Worm (Caenorhabditis elegans): ENCODE results near the gene F40G12.10.

Gene F40G12.10

ce11 chrV:14248025-14248424, 35.3 kb upstream of the F40G12.10 start, which contains the start of gene K02E11.4:
Gene K02E11.4 (minus strand): TSS chrV:14248125.
- TF ChIP-seq nhr-10 (tag; optimal IDR thresholded peaks at IDR 0.05): no peak
- no peak for TF ChIP-seq zag-1 (tag; optimal IDR thresholded peaks at IDR 0.05)
- no peak for TF ChIP-seq nhr-21 (tag; optimal IDR thresholded peaks at IDR 0.05)
- TF ChIP-seq elt-3 (tag; optimal IDR thresholded peaks at IDR 0.05): no peak
- TF ChIP-seq elt-1 (tag; optimal IDR thresholded peaks at IDR 0.05): no peak

DNA sequence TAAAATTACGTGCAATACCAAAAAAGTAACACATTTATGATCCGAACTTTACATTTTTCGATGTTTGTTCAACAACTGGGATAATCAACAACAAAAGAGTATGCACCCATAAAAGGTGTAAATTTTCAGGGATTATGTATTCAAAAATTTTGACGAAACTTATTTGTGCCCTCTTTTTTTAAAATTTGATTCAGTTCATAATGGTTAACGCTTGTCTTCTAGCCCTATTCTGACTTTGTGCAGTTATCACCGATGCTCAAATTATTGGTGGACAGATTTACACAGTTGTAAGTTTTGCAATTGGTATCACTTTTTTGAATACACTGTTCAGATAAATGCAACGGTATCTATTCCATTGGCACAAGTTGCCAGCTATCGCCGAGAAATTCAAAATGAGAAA, 34.7 kb upstream of the F40G12.10 start, which contains the start of gene K02E11.6:
Gene K02E11.6 (plus strand): TSS at position 149 of the 400 bp plus-strand sequence.
- TF ChIP-seq ztf-1 (GFP tag; conservative IDR thresholded peaks at IDR 0.05): no peak

ce11 chrV:14252025-14252424, 31.3 kb upstream of the F40G12.10 start, which contains the start of gene K02E11.5:
Gene K02E11.5 (plus strand): TSS chrV:14252325.
- TF ChIP-seq C34F6.9 (tag; optimal IDR thresholded peaks at IDR 0.05) (no peak), zag-1 (tag; optimal IDR thresholded peaks at IDR 0.05) (no peak), lin-11 (tag; optimal IDR thresholded peaks at IDR 0.05) (no peak), sem-4 (tag; optimal IDR thresholded peaks at IDR 0.05) (no peak), peb-1 (tag; optimal IDR thresholded peaks at IDR 0.05) (no peak), unc-62 (GFP tag; optimal IDR thresholded peaks at IDR 0.05) (no peak), ceh-16 (tag; optimal IDR thresholded peaks at IDR 0.05) (no peak), fos-1 (tag; optimal IDR thresholded peaks at IDR 0.05) (no peak), nhr-11 (tag; optimal IDR thresholded peaks at IDR 0.05) (no peak), gmeb-1 (tag; optimal IDR thresholded peaks at IDR 0.05) (no peak), dmd-4 (tag; optimal IDR thresholded peaks at IDR 0.05) (no peak), nhr-129 (tag; optimal IDR thresholded peaks at IDR 0.05) (no peak), sma-3 (GFP tag; optimal IDR thresholded peaks at IDR 0.05) (no peak)

DNA sequence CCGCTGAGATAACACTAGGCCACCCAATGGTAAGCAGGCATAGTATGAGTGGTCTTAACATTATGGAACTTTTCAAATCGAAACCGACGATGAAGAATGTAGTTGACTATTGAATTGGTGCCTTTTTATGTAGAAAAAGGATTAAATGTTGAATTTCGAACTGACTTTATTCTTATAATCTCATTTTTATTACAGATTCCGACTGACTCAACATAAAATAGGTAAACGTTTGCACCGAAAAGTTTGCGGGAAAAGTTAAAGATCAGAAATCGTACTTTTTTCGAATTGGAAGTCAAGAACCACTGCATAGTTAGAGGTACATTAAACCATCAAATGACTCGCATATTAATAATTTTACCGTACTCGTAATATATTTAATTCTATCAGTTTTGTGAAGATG, 29.1 kb upstream of the F40G12.10 start, which contains the start of gene K02E11.7:
Gene K02E11.7 (minus strand): TSS at position 101 of the 400 bp plus-strand sequence.
- TF ChIP-seq sma-3 (GFP tag; optimal IDR thresholded peaks at IDR 0.05) (no peak), blmp-1 (tag; optimal IDR thresholded peaks at IDR 0.05; ENCODE audit: insufficient read depth) (no peak), aly-2 (tag; optimal IDR thresholded peaks at IDR 0.05) (no peak), fos-1 (tag; optimal IDR thresholded peaks at IDR 0.05) (no peak), unc-55 (GFP tag; optimal IDR thresholded peaks at IDR 0.05) (no peak), ztf-1 (GFP tag; conservative IDR thresholded peaks at IDR 0.05) (no peak)

- TF ChIP-seq lin-13 (GFP tag; optimal IDR thresholded peaks at IDR 0.05) (no peak), sem-4 (tag; optimal IDR thresholded peaks at IDR 0.05) (no peak), crh-2 (tag; optimal IDR thresholded peaks at IDR 0.05) (no peak), aly-2 (tag; optimal IDR thresholded peaks at IDR 0.05) (no peak), C34F6.9 (tag; optimal IDR thresholded peaks at IDR 0.05) (no peak), ceh-16 (tag; optimal IDR thresholded peaks at IDR 0.05) (no peak), ama-1 (optimal IDR thresholded peaks at IDR 0.05) (no peak), peb-1 (tag; optimal IDR thresholded peaks at IDR 0.05) (no peak), nhr-21 (tag; optimal IDR thresholded peaks at IDR 0.05) (no peak), egl-27 (tag; optimal IDR thresholded peaks at IDR 0.05) (no peak), sma-9 (GFP tag; optimal IDR thresholded peaks at IDR 0.05) (no peak), sma-9 (tag; optimal IDR thresholded peaks at IDR 0.05) (no peak), ceh-82 (tag; optimal IDR thresholded peaks at IDR 0.05) (no peak), lin-11 (tag; optimal IDR thresholded peaks at IDR 0.05) (no peak), unc-55 (GFP tag; optimal IDR thresholded peaks at IDR 0.05) (no peak), blmp-1 (tag; optimal IDR thresholded peaks at IDR 0.05; ENCODE audit: insufficient read depth) (no peak), nhr-129 (tag; optimal IDR thresholded peaks at IDR 0.05) (no peak), elt-1 (tag; optimal IDR thresholded peaks at IDR 0.05) (no peak), snpc-4 (tag; optimal IDR thresholded peaks at IDR 0.05) (no peak), alr-1 (tag; optimal IDR thresholded peaks at IDR 0.05) (no peak)
Measured at ce11 chrV:14256813-14257212, 26.5 kb upstream of the F40G12.10 start, which contains the start of gene sre-8. Gene sre-8 (plus strand): TSS chrV:14257113.

DNA sequence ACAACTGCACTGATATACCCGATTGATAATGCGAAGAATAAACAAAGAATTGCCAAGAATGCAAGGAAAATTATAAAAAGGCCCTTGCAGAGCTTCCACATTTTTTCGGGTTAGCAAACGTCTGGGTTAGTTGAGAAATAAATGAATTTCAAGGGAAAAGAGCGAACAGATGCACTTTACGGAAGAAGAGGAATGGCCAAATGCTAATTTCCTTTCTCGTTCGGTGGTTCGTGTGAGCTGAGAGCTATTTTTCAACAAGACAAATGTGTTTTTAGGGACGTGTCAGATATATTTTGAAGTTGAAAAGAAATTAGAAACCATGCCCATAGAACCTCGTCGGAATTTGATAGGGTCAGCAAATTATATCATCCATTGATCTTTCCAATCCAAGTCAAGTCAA, 22.5 kb upstream of the F40G12.10 start, which contains the start of gene F40G12.2:
Gene F40G12.2 (minus strand): TSS at position 101 of the 400 bp plus-strand sequence.
- TF ChIP-seq nhr-6 (tag; optimal IDR thresholded peaks at IDR 0.05) (no peak), elt-1 (tag; optimal IDR thresholded peaks at IDR 0.05) (no peak), ZK546.5 (tag; optimal IDR thresholded peaks at IDR 0.05) (no peak), alr-1 (tag; optimal IDR thresholded peaks at IDR 0.05) (no peak), ceh-82 (tag; optimal IDR thresholded peaks at IDR 0.05) (no peak), ztf-4 (tag; optimal IDR thresholded peaks at IDR 0.05) (no peak), ceh-16 (tag; optimal IDR thresholded peaks at IDR 0.05) (no peak), C34F6.9 (tag; optimal IDR thresholded peaks at IDR 0.05) (no peak), nhr-129 (tag; optimal IDR thresholded peaks at IDR 0.05) (no peak), lin-11 (tag; optimal IDR thresholded peaks at IDR 0.05) (no peak), mab-5 (tag; optimal IDR thresholded peaks at IDR 0.05) (no peak), nhr-12 (tag; optimal IDR thresholded peaks at IDR 0.05) (no peak), elt-3 (tag; optimal IDR thresholded peaks at IDR 0.05) (no peak), fos-1 (tag; optimal IDR thresholded peaks at IDR 0.05) (no peak), dmd-4 (tag; optimal IDR thresholded peaks at IDR 0.05) (no peak), sma-3 (GFP tag; optimal IDR thresholded peaks at IDR 0.05) (no peak), lsy-2 (tag; optimal IDR thresholded peaks at IDR 0.05) (no peak), crh-2 (tag; optimal IDR thresholded peaks at IDR 0.05) (no peak)
